Worm (Caenorhabditis elegans) whole organism, L3 larva: ENCODE results near the gene sru-45.

Source experiments
- ceh-28 ChIP-seq: fragments of 150-350 bp; optimal IDR thresholded peaks from 2 replicates; lab custom pipeline; 2014; ENCODE audit warnings: missing biosample characterization, missing genetic modification reagents, missing genetic modification characterization
- ceh-82 ChIP-seq: fragments of 150-350 bp; optimal IDR thresholded peaks from 2 replicates; lab custom pipeline; 2014; ENCODE audit warnings: missing biosample characterization, missing genetic modification characterization
- elt-1 ChIP-seq: fragments of 150-350 bp; optimal IDR thresholded peaks from 2 replicates; lab custom pipeline; 2014; ENCODE audit warnings: missing biosample characterization, missing genetic modification characterization
- elt-3 ChIP-seq, 3 experiments: fragments of 150-350 bp in 1 of 3; sonication (generic microtip) in 2 of 3; optimal IDR thresholded peaks; 2 replicates in 2 of 3; 4 replicates in 1 of 3; lab custom pipeline; 2014 to 2017; ENCODE audit warnings: missing biosample characterization in 3 of 3, missing genetic modification characterization in 3 of 3
- fos-1 ChIP-seq: fragments of 150-350 bp; optimal IDR thresholded peaks from 2 replicates; lab custom pipeline; 2014; ENCODE audit warnings: missing biosample characterization, missing genetic modification characterization
- lin-15B ChIP-seq: fragments of 150-350 bp; optimal IDR thresholded peaks from 2 replicates; lab custom pipeline; 2014; ENCODE audit warnings: missing biosample characterization, missing genetic modification characterization
- nhr-12 ChIP-seq: fragments of 150-350 bp; optimal IDR thresholded peaks from 2 replicates; lab custom pipeline; 2014; ENCODE audit warnings: missing biosample characterization, missing genetic modification characterization
- nhr-28 ChIP-seq: fragments of 150-350 bp; optimal IDR thresholded peaks from 2 replicates; lab custom pipeline; 2014; ENCODE audit warnings: missing biosample characterization, missing genetic modification characterization
- nhr-77 ChIP-seq: fragments of 150-350 bp; optimal IDR thresholded peaks from 2 replicates; lab custom pipeline; 2014; ENCODE audit warnings: missing biosample characterization, missing genetic modification characterization
- pqm-1 ChIP-seq: fragments of 150-350 bp; optimal IDR thresholded peaks from 2 replicates; lab custom pipeline; 2017; ENCODE audit warnings: missing biosample characterization, missing genetic modification characterization, inconsistent platforms
- unc-62 ChIP-seq: fragments of 150-350 bp; sonication (generic microtip); optimal IDR thresholded peaks from 4 replicates; lab custom pipeline; 2014; ENCODE audit warnings: missing biosample characterization, missing genetic modification reagents, missing genetic modification characterization
- ztf-11 ChIP-seq: fragments of 150-350 bp; optimal IDR thresholded peaks from 2 replicates; lab custom pipeline; 2014; ENCODE audit warnings: missing biosample characterization, missing genetic modification characterization

ce11 chrV:16610094-16610493 lies 44.4 kb downstream of the sru-45 start:
- TF ChIP-seq pqm-1 (peak; percentile 78), fos-1 (tag; lab: Kevin White, UChicago) (no peak), nhr-12 (no peak), lin-15B (no peak), unc-62 (GFP tag; lab: Kevin White, UChicago) (no peak), elt-1 (tag; lab: Kevin White, UChicago) (no peak), nhr-28 (tag; lab: Kevin White, UChicago) (no peak), ceh-82 (tag; lab: Kevin White, UChicago) (no peak), nhr-77 (tag; lab: Kevin White, UChicago) (no peak), elt-3 (tag; optimal IDR thresholded peaks at IDR 0.05; lab: Kevin White, UChicago) (no peak), ceh-28 (tag; lab: Kevin White, UChicago) (no peak), ztf-11 (tag; lab: Kevin White, UChicago) (no peak)
